Worm (Caenorhabditis elegans) whole organism, L2 larva: ENCODE measurements around the gene C09E7.4.
A peak's percentile ranks its signal among the peaks of the same experiment; 100 is the strongest.
"Not testable (repeated sequence)": the region's sequence is repeated elsewhere in the genome, so short reads cannot be mapped to it uniquely, and the experiment has no call there.

Experiments
- C34F6.9 ChIP-seq: fragments of 150-350 bp; optimal IDR thresholded peaks from 2 replicates; lab custom pipeline; 2014; ENCODE audit warnings: missing biosample characterization, missing genetic modification characterization
- F13H6.1 ChIP-seq: sonication (generic microtip); optimal IDR thresholded peaks from 2 replicates; lab custom pipeline; 2016; ENCODE audit warnings: missing genetic modification characterization, missing compliant biosample characterization
- R02D3.7 ChIP-seq: fragments of 150-350 bp; optimal IDR thresholded peaks from 2 replicates; lab custom pipeline; 2014; ENCODE audit warnings: missing biosample characterization, missing genetic modification characterization
- Y55F3AM.14 ChIP-seq: fragments of 200-800 bp; sonication (Bioruptor generic); optimal IDR thresholded peaks from 2 replicates; lab custom pipeline; 2018; ENCODE audit warnings: mild to moderate bottlenecking, missing genetic modification characterization, missing compliant biosample characterization
- alr-1 ChIP-seq: fragments of 150-350 bp; optimal IDR thresholded peaks from 2 replicates; lab custom pipeline; 2014; ENCODE audit warnings: missing biosample characterization, missing genetic modification characterization
- ama-1 ChIP-seq: fragments of 150-350 bp; optimal IDR thresholded peaks from 2 replicates; lab custom pipeline; 2018; ENCODE audit warnings: inconsistent platforms
- ceh-16 ChIP-seq: fragments of 150-350 bp; optimal IDR thresholded peaks from 2 replicates; lab custom pipeline; 2014; ENCODE audit warnings: missing biosample characterization, missing genetic modification characterization
- ceh-82 ChIP-seq: fragments of 150-350 bp; optimal IDR thresholded peaks from 2 replicates; lab custom pipeline; 2014; ENCODE audit warnings: missing biosample characterization, missing genetic modification characterization
- crh-2 ChIP-seq: sonication (generic microtip); optimal IDR thresholded peaks from 2 replicates; lab custom pipeline; 2017; ENCODE audit warnings: missing biosample characterization, missing genetic modification characterization
- dmd-4 ChIP-seq: sonication (generic microtip); optimal IDR thresholded peaks from 2 replicates; lab custom pipeline; 2017; ENCODE audit warnings: missing biosample characterization, missing genetic modification characterization
- egl-27 ChIP-seq: sonication (generic microtip); optimal IDR thresholded peaks from 3 replicates; lab custom pipeline; 2017; ENCODE audit warnings: missing biosample characterization, missing genetic modification reagents, missing genetic modification characterization
- elt-1 ChIP-seq: fragments of 150-350 bp; optimal IDR thresholded peaks from 2 replicates; lab custom pipeline; 2014; ENCODE audit warnings: missing biosample characterization, missing genetic modification characterization
- elt-3 ChIP-seq: sonication (generic microtip); optimal IDR thresholded peaks from 2 replicates; lab custom pipeline; 2017; ENCODE audit warnings: missing biosample characterization, missing genetic modification characterization
- fos-1 ChIP-seq: fragments of 150-350 bp; optimal IDR thresholded peaks from 2 replicates; lab custom pipeline; 2014; ENCODE audit warnings: missing biosample characterization, missing genetic modification characterization
- gmeb-1 ChIP-seq: fragments of 150-350 bp; optimal IDR thresholded peaks from 2 replicates; lab custom pipeline; 2014; ENCODE audit warnings: missing biosample characterization, missing genetic modification characterization
- lin-11 ChIP-seq: fragments of 150-350 bp; sonication (generic microtip); optimal IDR thresholded peaks from 2 replicates; lab custom pipeline; 2014; ENCODE audit warnings: missing biosample characterization, missing genetic modification characterization, inconsistent platforms, mixed read lengths
- lin-13 ChIP-seq: fragments of 150-350 bp; optimal IDR thresholded peaks from 2 replicates; lab custom pipeline; 2014; ENCODE audit warnings: missing biosample characterization, missing genetic modification reagents, missing genetic modification characterization
- lin-39 ChIP-seq: fragments of 150-350 bp; optimal IDR thresholded peaks from 2 replicates; lab custom pipeline; 2014; ENCODE audit warnings: missing biosample characterization, missing genetic modification reagents, missing genetic modification characterization
- lsy-2 ChIP-seq, 2 experiments: fragments of 150-350 bp in 1 of 2; sonication (generic microtip) in 1 of 2; optimal IDR thresholded peaks; 2 replicates each; lab custom pipeline; 2014 to 2017; ENCODE audit warnings: missing biosample characterization in 2 of 2, missing genetic modification characterization in 2 of 2
- mdl-1 ChIP-seq, 2 experiments: fragments of 150-350 bp in 1 of 2; sonication (generic microtip) in 1 of 2; optimal IDR thresholded peaks; 2 replicates each; lab custom pipeline; 2017; ENCODE audit warnings: missing biosample characterization in 2 of 2, missing genetic modification characterization in 2 of 2
- nhr-11 ChIP-seq: fragments of 150-350 bp; optimal IDR thresholded peaks from 2 replicates; lab custom pipeline; 2014; ENCODE audit warnings: missing biosample characterization, missing genetic modification characterization
- nhr-12 ChIP-seq: fragments of 150-350 bp; optimal IDR thresholded peaks from 2 replicates; lab custom pipeline; 2014; ENCODE audit warnings: missing biosample characterization, missing genetic modification characterization
- nhr-129 ChIP-seq: fragments of 150-350 bp; optimal IDR thresholded peaks from 2 replicates; lab custom pipeline; 2014; ENCODE audit warnings: missing biosample characterization, missing genetic modification characterization
- nhr-21 ChIP-seq: fragments of 150-350 bp; optimal IDR thresholded peaks from 2 replicates; lab custom pipeline; 2014; ENCODE audit warnings: missing biosample characterization, missing genetic modification characterization
- nhr-25 ChIP-seq: fragments of 150-350 bp; sonication (generic microtip); optimal IDR thresholded peaks from 3 replicates; lab custom pipeline; 2014; ENCODE audit warnings: missing biosample characterization, missing genetic modification characterization
- nhr-6 ChIP-seq: fragments of 150-350 bp; optimal IDR thresholded peaks from 2 replicates; lab custom pipeline; 2014; ENCODE audit warnings: missing biosample characterization, missing genetic modification characterization
- peb-1 ChIP-seq: fragments of 150-350 bp; optimal IDR thresholded peaks from 2 replicates; lab custom pipeline; 2014; ENCODE audit warnings: missing biosample characterization, missing genetic modification characterization
- sem-4 ChIP-seq: fragments of 150-350 bp; optimal IDR thresholded peaks from 2 replicates; lab custom pipeline; 2014; ENCODE audit warnings: missing biosample characterization, missing genetic modification reagents, missing genetic modification characterization
- skn-1 ChIP-seq: sonication (generic microtip); optimal IDR thresholded peaks from 2 replicates; lab custom pipeline; 2017; ENCODE audit warnings: missing biosample characterization, missing genetic modification characterization
- sma-3 ChIP-seq: sonication (generic microtip); optimal IDR thresholded peaks from 2 replicates; lab custom pipeline; 2016; ENCODE audit warnings: missing genetic modification reagents, missing genetic modification characterization, missing compliant biosample characterization
- sma-9 ChIP-seq, 2 experiments: fragments of 150-350 bp in 1 of 2; sonication (generic microtip) in 1 of 2; optimal IDR thresholded peaks; 2 replicates each; lab custom pipeline; 2014 to 2016; ENCODE audit warnings: missing genetic modification characterization in 2 of 2, mild to moderate bottlenecking in 1 of 2, missing biosample characterization in 1 of 2, missing compliant biosample characterization in 1 of 2, missing genetic modification reagents in 1 of 2, moderate library complexity in 1 of 2
- unc-39 ChIP-seq: fragments of 150-350 bp; optimal IDR thresholded peaks from 2 replicates; lab custom pipeline; 2014; ENCODE audit warnings: missing biosample characterization, missing genetic modification characterization
- unc-55 ChIP-seq: fragments of 150-350 bp; sonication (generic microtip); optimal IDR thresholded peaks from 3 replicates; lab custom pipeline; 2014; ENCODE audit warnings: missing biosample characterization, missing genetic modification reagents, missing genetic modification characterization
- unc-62 ChIP-seq: fragments of 150-350 bp; optimal IDR thresholded peaks from 2 replicates; lab custom pipeline; 2014; ENCODE audit warnings: missing biosample characterization, missing genetic modification reagents, missing genetic modification characterization
- zag-1 ChIP-seq: fragments of 150-350 bp; optimal IDR thresholded peaks from 2 replicates; lab custom pipeline; 2014; ENCODE audit warnings: missing biosample characterization, missing genetic modification characterization
- ztf-1 ChIP-seq: fragments of 200-800 bp; sonication (Bioruptor generic); conservative IDR thresholded peaks from 2 replicates; pipeline ENCODE4 v1.3.6; 2022; ENCODE audit warnings: missing genetic modification characterization, missing compliant biosample characterization
- ztf-4 ChIP-seq: fragments of 150-350 bp; optimal IDR thresholded peaks from 2 replicates; lab custom pipeline; 2014; ENCODE audit warnings: missing biosample characterization, missing genetic modification characterization

Gene C09E7.4

ce11 chrIII:6558487-6558886 lies 21.7 kb upstream of the C09E7.4 start, which contains the start of gene C09E7.8:
Gene C09E7.8, minus strand, starts transcription at chrIII:6558587.
- TF ChIP-seq egl-27 (tag; lab: Kevin White, UChicago) (no peak), sem-4 (no peak), ztf-4 (tag; lab: Kevin White, UChicago) (no peak)

- TF ChIP-seq F13H6.1 (tag; lab: Kevin White, UChicago) (peak; percentile 55), fos-1 (tag; lab: Kevin White, UChicago) (peak; percentile 16), lin-11 (peak; percentile 31), lin-13 (GFP tag; lab: Kevin White, UChicago) (peak; percentile 50), unc-55 (peak; percentile 48), sma-9 (GFP tag; optimal IDR thresholded peaks at IDR 0.05; lab: Kevin White, UChicago) (peak; percentile 60), C34F6.9 (tag; lab: Kevin White, UChicago) (peak; percentile 57), nhr-21 (tag; lab: Kevin White, UChicago) (peak; percentile 24), lsy-2 (tag; optimal IDR thresholded peaks at IDR 0.05; lab: Kevin White, UChicago) (peak; percentile 45 to 48), zag-1 (tag; lab: Kevin White, UChicago) (peak; percentile 7), sma-3 (GFP tag; lab: Kevin White, UChicago) (peak; percentile 72), nhr-129 (tag; lab: Kevin White, UChicago) (peak; percentile 43), nhr-25 (peak; percentile 29), gmeb-1 (tag; lab: Kevin White, UChicago) (peak; percentile 42), crh-2 (tag; lab: Kevin White, UChicago) (peak; percentile 18)
- TF ChIP-seq sma-9 (tag; optimal IDR thresholded peaks at IDR 0.05; lab: Kevin White, UChicago): not testable (repeated sequence)
These were observed 14.6 kb upstream of the C09E7.4 start, which contains the start of gene C09E7.7 for ce11 chrIII:6551187-6552058. Gene C09E7.7, minus strand, starts transcription at chrIII:6551243.

ce11 chrIII:6532647-6533046 lies 4.1 kb downstream of the C09E7.4 start, which contains the start of gene srxa-5:
Gene srxa-5, plus strand, starts transcription at chrIII:6532947.
- TF ChIP-seq elt-1 (no peak), mdl-1 (tag; optimal IDR thresholded peaks at IDR 0.05; lab: Kevin White, UChicago) (no peak), unc-62 (GFP tag; lab: Kevin White, UChicago) (no peak), ama-1 (no peak), fos-1 (tag; lab: Kevin White, UChicago) (no peak), crh-2 (tag; lab: Kevin White, UChicago) (no peak), nhr-11 (tag; lab: Kevin White, UChicago) (no peak), nhr-6 (tag; lab: Kevin White, UChicago) (no peak), zag-1 (tag; lab: Kevin White, UChicago) (no peak), Y55F3AM.14 (no peak), unc-55 (no peak), unc-39 (tag; lab: Kevin White, UChicago) (no peak), nhr-12 (tag; lab: Kevin White, UChicago) (no peak), nhr-25 (no peak), gmeb-1 (tag; lab: Kevin White, UChicago) (no peak), alr-1 (tag; lab: Kevin White, UChicago) (no peak), skn-1 (tag; lab: Kevin White, UChicago) (no peak), ceh-82 (tag; lab: Kevin White, UChicago) (no peak)
- TF ChIP-seq, all 48 proteins: peak for 0

ce11 chrIII:6531099-6531498 lies 5.7 kb downstream of the C09E7.4 start, which contains the start of gene C09E7.11:
Gene C09E7.11, plus strand, starts transcription at chrIII:6531399.
- TF ChIP-seq peb-1 (tag; lab: Kevin White, UChicago): no peak
- no peak for TF ChIP-seq C34F6.9 (tag; lab: Kevin White, UChicago)
- no peak for TF ChIP-seq R02D3.7 (tag; lab: Kevin White, UChicago)
- no peak for TF ChIP-seq elt-3 (tag; lab: Kevin White, UChicago)
- no peak for TF ChIP-seq ceh-16 (tag; lab: Kevin White, UChicago)
- TF ChIP-seq lin-11: no peak
- TF ChIP-seq fos-1 (tag; lab: Kevin White, UChicago): no peak
- no peak for TF ChIP-seq lin-39 (tag; lab: Kevin White, UChicago)
- TF ChIP-seq lsy-2 (tag; optimal IDR thresholded peaks at IDR 0.05; lab: Kevin White, UChicago): no peak
- no peak for TF ChIP-seq nhr-129 (tag; lab: Kevin White, UChicago)
- no peak for TF ChIP-seq sma-9 (GFP tag; optimal IDR thresholded peaks at IDR 0.05; lab: Kevin White, UChicago)
- no peak for TF ChIP-seq sma-9 (tag; optimal IDR thresholded peaks at IDR 0.05; lab: Kevin White, UChicago)
- TF ChIP-seq dmd-4 (tag; lab: Kevin White, UChicago): no peak
- TF ChIP-seq nhr-11 (tag; lab: Kevin White, UChicago): no peak
- no peak for TF ChIP-seq mdl-1 (tag; optimal IDR thresholded peaks at IDR 0.05; lab: Kevin White, UChicago)
- no peak for TF ChIP-seq unc-55
- TF ChIP-seq zag-1 (tag; lab: Kevin White, UChicago): no peak
- no peak for TF ChIP-seq unc-62 (GFP tag; lab: Kevin White, UChicago)
- TF ChIP-seq nhr-12 (tag; lab: Kevin White, UChicago): no peak
- no peak for TF ChIP-seq Y55F3AM.14
- no peak for TF ChIP-seq ztf-1 (GFP tag; lab: Robert Waterston, UW)
